Worm (Caenorhabditis elegans): ENCODE data around the gene E02C12.19.

E02C12.19 gene

DNA sequence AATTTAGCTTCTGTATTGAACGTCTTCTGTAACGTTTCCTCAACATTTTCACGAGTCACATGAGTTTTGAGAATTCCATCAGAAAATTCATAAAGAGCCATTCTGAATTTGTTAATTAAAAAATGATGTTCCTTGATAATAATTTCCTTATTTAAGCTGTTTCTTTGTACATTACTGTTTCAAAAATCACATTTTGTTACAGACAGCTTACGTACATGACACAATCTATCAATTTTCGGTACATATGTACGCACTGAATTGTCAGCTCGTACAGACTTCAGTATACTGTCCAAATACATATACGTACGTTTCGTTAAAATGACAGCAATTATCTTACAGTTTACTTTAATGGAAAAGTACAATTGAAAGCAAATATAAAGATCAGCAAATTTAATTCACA, at the start of gene E02C12.19:
Gene E02C12.19 (minus strand): TSS at position 101 of the 400 bp plus-strand sequence.
- no peak for TF ChIP-seq T20F7.1 (GFP tag; optimal IDR thresholded peaks at IDR 0.05)
- TF ChIP-seq lim-7 (GFP tag; IDR thresholded peaks at IDR 0.05), result no peak
- TF ChIP-seq D1046.2 (GFP tag; IDR thresholded peaks at IDR 0.05), result no peak
- TF ChIP-seq pha-4 (GFP tag; IDR thresholded peaks at IDR 0.05), result no peak
- TF ChIP-seq pha-4 (tag; optimal IDR thresholded peaks at IDR 0.05), result no peak
- TF ChIP-seq unc-130 (GFP tag; optimal IDR thresholded peaks at IDR 0.05), result no peak
- TF ChIP-seq ztf-7 (tag; optimal IDR thresholded peaks at IDR 0.05), result no peak
- TF ChIP-seq dpl-1 (GFP tag; optimal IDR thresholded peaks at IDR 0.05), result no peak
- no peak for TF ChIP-seq F37D6.2 (tag; optimal IDR thresholded peaks at IDR 0.05)
- no peak for TF ChIP-seq attf-4 (tag; optimal IDR thresholded peaks at IDR 0.05)
- TF ChIP-seq mxl-2 (GFP tag; conservative IDR thresholded peaks at IDR 0.05), result no peak
- TF ChIP-seq mdl-1 (tag; optimal IDR thresholded peaks at IDR 0.05), result no peak
- no peak for TF ChIP-seq mes-2 (tag; optimal IDR thresholded peaks at IDR 0.05; ENCODE audit: poor library complexity, severe bottlenecking)
- no peak for TF ChIP-seq tag-97 (GFP tag; IDR thresholded peaks at IDR 0.05)
- no peak for TF ChIP-seq daf-19 (GFP tag; conservative IDR thresholded peaks at IDR 0.05)

- no peak for TF ChIP-seq nhr-42 (GFP tag; IDR thresholded peaks at IDR 0.05)
- peak; percentile 39 for TF ChIP-seq mep-1 (tag; optimal IDR thresholded peaks at IDR 0.05)
- no peak for TF ChIP-seq madf-9 (GFP tag; conservative IDR thresholded peaks at IDR 0.05)
- TF ChIP-seq Y5F2A.4 (GFP tag; optimal IDR thresholded peaks at IDR 0.05), result no peak
- TF ChIP-seq hif-1 (tag; optimal IDR thresholded peaks at IDR 0.05), result no peak
- no peak for TF ChIP-seq cey-2 (tag; optimal IDR thresholded peaks at IDR 0.05; ENCODE audit: borderline replicate concordance, insufficient read depth)
- no peak for TF ChIP-seq ceh-32 (tag; optimal IDR thresholded peaks at IDR 0.05; ENCODE audit: poor library complexity)
- TF ChIP-seq fkh-10 (GFP tag; optimal IDR thresholded peaks at IDR 0.05), result peak; percentile 47
- TF ChIP-seq vab-7 (GFP tag; IDR thresholded peaks at IDR 0.05), result no peak
- TF ChIP-seq daf-8 (GFP tag; IDR thresholded peaks at IDR 0.05), result no peak
- TF ChIP-seq dpl-1 (GFP tag; optimal IDR thresholded peaks at IDR 0.05), result peak; percentile 1
- TF ChIP-seq unc-62 (GFP tag; optimal IDR thresholded peaks at IDR 0.05 in 1 of 2), result peak in 1 of 2 experiments; percentile 10
- no peak for TF ChIP-seq unc-62 (tag; optimal IDR thresholded peaks at IDR 0.05)
- no peak for TF ChIP-seq tra-1 (GFP tag; IDR thresholded peaks at IDR 0.05)
- TF ChIP-seq duxl-1 (tag; optimal IDR thresholded peaks at IDR 0.05; ENCODE audit: poor library complexity), result no peak
- no peak for TF ChIP-seq lin-29 (GFP tag; IDR thresholded peaks at IDR 0.05)
- no peak for TF ChIP-seq ceh-44 (GFP tag; IDR thresholded peaks at IDR 0.05)
- TF ChIP-seq zip-11 (GFP tag; IDR thresholded peaks at IDR 0.05), result no peak
- TF ChIP-seq aly-2 (tag; optimal IDR thresholded peaks at IDR 0.05), result no peak
- no peak for TF ChIP-seq pha-4 (GFP tag; IDR thresholded peaks at IDR 0.05)
- TF ChIP-seq pha-4 (tag; optimal IDR thresholded peaks at IDR 0.05), result no peak
- TF ChIP-seq mdt-29 (GFP tag; IDR thresholded peaks at IDR 0.05), result no peak
- TF ChIP-seq dmd-9 (GFP tag; IDR thresholded peaks at IDR 0.05), result no peak
- no peak for TF ChIP-seq nhr-77 (tag; optimal IDR thresholded peaks at IDR 0.05)
- TF ChIP-seq ces-1 (GFP tag; optimal IDR thresholded peaks at IDR 0.05), result peak; percentile 18
- no peak for TF ChIP-seq F10B5.3 (tag; optimal IDR thresholded peaks at IDR 0.05)
- no peak for TF ChIP-seq T20F7.1 (GFP tag; optimal IDR thresholded peaks at IDR 0.05)
- TF ChIP-seq spr-1 (tag; optimal IDR thresholded peaks at IDR 0.05), result no peak
- no peak for TF ChIP-seq gei-8 (GFP tag; optimal IDR thresholded peaks at IDR 0.05)
- no peak for TF ChIP-seq T26A8.4 (GFP tag; IDR thresholded peaks at IDR 0.05)
- no peak for TF ChIP-seq lin-1 (GFP tag; IDR thresholded peaks at IDR 0.05)
- TF ChIP-seq lsy-2 (tag; optimal IDR thresholded peaks at IDR 0.05), result peak in 1 of 2 experiments; percentile 66
- TF ChIP-seq lir-3 (tag; optimal IDR thresholded peaks at IDR 0.05), result no peak
- TF ChIP-seq mxl-3 (GFP tag; optimal IDR thresholded peaks at IDR 0.05), result no peak
- TF ChIP-seq mes-2 (tag; optimal IDR thresholded peaks at IDR 0.05; ENCODE audit: poor library complexity, severe bottlenecking), result peak; percentile 28
- TF ChIP-seq hlh-30 (tag; optimal IDR thresholded peaks at IDR 0.05; ENCODE audit: insufficient read depth), result peak; percentile 4
Observed at ce11 chrV:9425593-9425992, 49.3 kb upstream of the E02C12.19 start, which contains the start of gene F36D4.5. Gene F36D4.5 (minus strand): TSS chrV:9425817.

All from whole organism, L4 larva.